Worm (Caenorhabditis elegans): ENCODE measurements around the gene srx-16.

srx-16 gene

DNA sequence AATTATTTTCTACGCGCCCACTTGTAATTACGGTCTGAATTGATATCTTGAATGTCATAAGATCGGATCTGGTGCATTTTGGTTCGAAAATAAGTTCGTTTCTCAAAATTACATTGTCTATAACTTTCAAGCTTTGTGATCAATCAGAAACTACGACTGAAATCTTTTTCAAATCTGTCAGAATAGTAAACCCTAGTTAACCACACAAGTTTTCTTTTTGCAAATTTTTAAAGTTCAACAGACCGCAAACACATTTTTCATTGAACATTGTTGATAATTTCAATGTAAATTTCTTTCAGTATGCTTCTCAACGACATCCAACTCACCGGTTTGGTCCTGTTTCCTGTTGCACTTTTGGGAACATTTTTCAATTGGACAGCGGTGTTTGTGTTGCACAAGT lies 4.6 kb upstream of the srx-16 start, which contains the start of gene srx-59:
TSS of gene srx-59 (plus strand) at position 301 of the 400 bp plus-strand sequence.
- TF ChIP-seq tbx-7 (tag; optimal IDR thresholded peaks at IDR 0.05) (no peak), hlh-15 (tag; optimal IDR thresholded peaks at IDR 0.05) (no peak), zip-5 (tag; optimal IDR thresholded peaks at IDR 0.05) (no peak), T23F11.4 (GFP tag; optimal IDR thresholded peaks at IDR 0.05) (no peak), ztf-16 (tag; optimal IDR thresholded peaks at IDR 0.05) (no peak), fkh-6 (tag; optimal IDR thresholded peaks at IDR 0.05) (no peak), K09A11.1 (tag; optimal IDR thresholded peaks at IDR 0.05; ENCODE audit: insufficient read depth) (no peak), pha-2 (tag; optimal IDR thresholded peaks at IDR 0.05) (no peak), ceh-34 (tag; optimal IDR thresholded peaks at IDR 0.05) (no peak), nhr-232 (tag; optimal IDR thresholded peaks at IDR 0.05) (no peak), pqm-1 (tag; optimal IDR thresholded peaks at IDR 0.05) (no peak), pha-4 (tag; optimal IDR thresholded peaks at IDR 0.05) (no peak), ceh-45 (GFP tag; IDR thresholded peaks at IDR 0.05) (no peak), unc-3 (GFP tag; conservative IDR thresholded peaks at IDR 0.05) (no peak), unc-3 (tag; optimal IDR thresholded peaks at IDR 0.05) (no peak), hlh-8 (tag; optimal IDR thresholded peaks at IDR 0.05) (no peak), ceh-31 (tag; optimal IDR thresholded peaks at IDR 0.05) (no peak), lin-11 (tag; optimal IDR thresholded peaks at IDR 0.05) (no peak), F13H6.1 (tag; optimal IDR thresholded peaks at IDR 0.05) (no peak), nfya-1 (tag; optimal IDR thresholded peaks at IDR 0.05) (no peak), pax-1 (tag; optimal IDR thresholded peaks at IDR 0.05) (no peak)

DNA sequence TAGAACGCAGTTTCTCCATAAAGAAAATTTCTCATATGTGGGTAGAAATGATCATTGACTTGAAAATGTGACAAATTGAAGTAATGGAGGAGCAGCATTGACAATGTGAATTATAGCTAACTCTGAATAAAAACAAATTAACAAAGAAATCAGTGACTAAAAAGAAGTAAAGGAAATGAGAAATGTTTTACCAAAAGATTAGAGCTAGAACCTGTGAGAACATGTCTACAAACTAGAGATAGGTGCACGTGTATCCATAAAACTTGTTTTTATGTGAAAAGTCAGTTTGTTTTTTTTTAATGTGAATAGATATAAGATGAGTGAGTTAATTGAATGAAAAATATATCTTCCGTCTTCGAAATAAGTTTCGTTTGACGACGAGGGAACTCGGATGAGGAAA lies 2.9 kb downstream of the srx-16 start, which contains the start of gene sre-12:
TSS of gene sre-12 (minus strand) at position 101 of the 400 bp plus-strand sequence.
- TF ChIP-seq gmeb-2 (tag; optimal IDR thresholded peaks at IDR 0.05) (no peak), pat-9 (tag; optimal IDR thresholded peaks at IDR 0.05) (no peak), nhr-232 (tag; optimal IDR thresholded peaks at IDR 0.05) (no peak), ahr-1 (tag; optimal IDR thresholded peaks at IDR 0.05) (no peak), pha-2 (tag; optimal IDR thresholded peaks at IDR 0.05) (no peak), C08G9.2 (tag; optimal IDR thresholded peaks at IDR 0.05) (no peak), nfya-1 (tag; optimal IDR thresholded peaks at IDR 0.05) (no peak)

DNA sequence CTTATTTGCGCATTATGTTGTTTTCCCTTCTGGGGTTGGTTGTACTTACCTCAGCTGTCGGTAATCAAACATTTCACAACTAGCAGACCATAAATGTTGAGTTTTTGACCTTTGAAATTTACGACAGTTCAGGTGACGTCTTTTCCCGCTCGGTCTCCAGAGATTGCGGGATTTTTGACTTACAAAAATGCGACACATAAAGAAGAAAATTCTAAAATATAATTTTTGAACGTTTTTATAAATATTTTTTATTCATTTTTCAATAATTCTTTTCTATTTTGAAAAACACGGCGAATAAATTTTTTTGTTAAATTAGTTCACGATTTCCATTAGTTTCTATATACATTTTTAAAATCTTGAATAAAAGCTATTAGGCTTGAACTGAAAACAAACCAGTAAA lies 6.7 kb downstream of the srx-16 start, which contains the start of gene nhr-161:
TSS of gene nhr-161 (minus strand) at position 101 of the 400 bp plus-strand sequence.
- TF ChIP-seq rnt-1 (tag; optimal IDR thresholded peaks at IDR 0.05), result no peak
- no peak for TF ChIP-seq sox-4 (tag; optimal IDR thresholded peaks at IDR 0.05)
- TF ChIP-seq che-1 (tag; optimal IDR thresholded peaks at IDR 0.05), result no peak
- no peak for TF ChIP-seq ceh-48 (tag; optimal IDR thresholded peaks at IDR 0.05)
- no peak for TF ChIP-seq hlh-13 (GFP tag; optimal IDR thresholded peaks at IDR 0.05)
- TF ChIP-seq ceh-18 (tag; optimal IDR thresholded peaks at IDR 0.05), result no peak
- no peak for TF ChIP-seq Y22D7AL.16 (tag; optimal IDR thresholded peaks at IDR 0.05)
- TF ChIP-seq ceh-34 (tag; optimal IDR thresholded peaks at IDR 0.05), result no peak
- TF ChIP-seq C08G9.2 (tag; optimal IDR thresholded peaks at IDR 0.05), result no peak
- TF ChIP-seq ceh-2 (tag; optimal IDR thresholded peaks at IDR 0.05), result no peak
- no peak for TF ChIP-seq sdc-2 (tag; optimal IDR thresholded peaks at IDR 0.05)
- no peak for TF ChIP-seq pat-9 (tag; optimal IDR thresholded peaks at IDR 0.05)
- TF ChIP-seq ceh-30 (tag; optimal IDR thresholded peaks at IDR 0.05), result no peak
- no peak for TF ChIP-seq unc-42 (tag; optimal IDR thresholded peaks at IDR 0.05)
- no peak for TF ChIP-seq pax-1 (tag; optimal IDR thresholded peaks at IDR 0.05)
- TF ChIP-seq pha-4 (tag; optimal IDR thresholded peaks at IDR 0.05), result no peak
- no peak for TF ChIP-seq hlh-6 (tag; optimal IDR thresholded peaks at IDR 0.05)
- TF ChIP-seq ztf-16 (tag; optimal IDR thresholded peaks at IDR 0.05), result no peak

DNA sequence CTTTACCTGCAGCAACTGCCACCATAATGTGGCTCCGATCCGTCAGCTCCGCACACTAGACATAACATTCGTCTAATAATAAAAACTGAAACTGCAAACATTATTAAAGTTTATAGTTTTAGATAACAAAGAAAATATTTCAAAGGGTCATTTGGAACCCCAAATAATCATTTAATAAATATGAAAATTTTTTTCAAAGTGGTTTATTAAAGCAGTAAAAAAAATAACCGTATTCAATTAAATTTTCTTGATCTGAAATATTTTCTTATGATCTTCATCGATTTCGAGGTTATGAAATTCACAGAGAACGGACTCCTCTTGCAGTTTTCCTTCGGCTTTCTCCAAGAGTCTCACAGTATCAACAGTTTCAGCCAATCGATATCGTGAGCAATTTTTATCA lies 9.8 kb downstream of the srx-16 start, which contains the start of gene nhr-163:
TSS of gene nhr-163 (minus strand) at position 101 of the 400 bp plus-strand sequence.
- TF ChIP-seq hlh-8 (tag; optimal IDR thresholded peaks at IDR 0.05) (no peak), ceh-19 (GFP tag; optimal IDR thresholded peaks at IDR 0.05) (no peak), K02D7.2 (tag; optimal IDR thresholded peaks at IDR 0.05) (no peak), unc-55 (GFP tag; optimal IDR thresholded peaks at IDR 0.05) (no peak), sdc-2 (tag; optimal IDR thresholded peaks at IDR 0.05) (no peak)
